Fruit fly (Drosophila melanogaster) whole organism, embryonic: ENCODE measurements around the gene CG17786.
A peak's percentile ranks its signal among the peaks of the same experiment; 100 is the strongest.

Source experiments
- CG10959 ChIP-seq: fragments of 200-800 bp; sonication (Bioruptor generic); IDR thresholded peaks from 2 replicates; pipeline ENCODE4 v1.3.6; 2022; ENCODE audit warnings: missing biosample characterization, missing genetic modification characterization
- CG11456 ChIP-seq: fragments of 200-800 bp; sonication (Bioruptor generic); IDR thresholded peaks from 3 replicates; pipeline ENCODE4 v1.3.6; 2022; ENCODE audit warnings: missing biosample characterization, missing genetic modification characterization
- CG12236 ChIP-seq: fragments of 200-800 bp; sonication (Bioruptor generic); optimal IDR thresholded peaks from 2 replicates; lab custom pipeline; 2016; ENCODE audit warnings: missing biosample characterization, missing genetic modification characterization
- CG12391 ChIP-seq: fragments of 200-800 bp; sonication (Bioruptor generic); optimal IDR thresholded peaks from 3 replicates; lab custom pipeline; 2018; ENCODE audit warnings: missing biosample characterization, mild to moderate bottlenecking, missing genetic modification characterization, moderate library complexity
- CG12744 ChIP-seq: fragments of 200-800 bp; sonication (Bioruptor generic); optimal IDR thresholded peaks from 2 replicates; lab custom pipeline; 2016; ENCODE audit warnings: missing biosample characterization, missing genetic modification characterization
- CG13624 ChIP-seq: fragments of 200-800 bp; sonication (Bioruptor generic); optimal IDR thresholded peaks from 2 replicates; lab custom pipeline; 2016; ENCODE audit warnings: missing biosample characterization, missing genetic modification characterization
- CG14860 ChIP-seq: fragments of 200-800 bp; sonication (Bioruptor generic); IDR thresholded peaks from 3 replicates; pipeline ENCODE4 v1.3.6; 2022; ENCODE audit warnings: missing biosample characterization, missing genetic modification characterization; ENCODE audit not compliant: partially characterized antibody
- CG15479 ChIP-seq: fragments of 200-800 bp; sonication (Bioruptor generic); optimal IDR thresholded peaks from 3 replicates; lab custom pipeline; 2019; ENCODE audit warnings: missing biosample characterization, mild to moderate bottlenecking, missing genetic modification characterization, moderate library complexity
- CG15514 ChIP-seq: fragments of 200-800 bp; sonication (Bioruptor generic); optimal IDR thresholded peaks from 3 replicates; lab custom pipeline; 2017; ENCODE audit warnings: missing biosample characterization, missing genetic modification characterization, mild to moderate bottlenecking, moderate library complexity, missing genetic modification reagents
- CG18764 ChIP-seq: fragments of 200-800 bp; sonication (Bioruptor generic); optimal IDR thresholded peaks from 3 replicates; lab custom pipeline; 2016; ENCODE audit warnings: missing biosample characterization, missing genetic modification characterization
- CG34422 ChIP-seq: fragments of 200-800 bp; sonication (Bioruptor generic); IDR thresholded peaks from 3 replicates; pipeline ENCODE4 v1.3.6; 2022; ENCODE audit warnings: missing biosample characterization, missing genetic modification characterization
- CG3847 ChIP-seq: fragments of 200-800 bp; sonication (Bioruptor generic); IDR thresholded peaks from 2 replicates; pipeline ENCODE4 v1.3.6; 2022; ENCODE audit warnings: missing biosample characterization, missing genetic modification characterization
- CG4282 ChIP-seq: fragments of 200-800 bp; sonication (Bioruptor generic); optimal IDR thresholded peaks from 2 replicates; lab custom pipeline; 2016; ENCODE audit warnings: missing biosample characterization, missing genetic modification characterization
- CG4360 ChIP-seq: fragments of 200-800 bp; sonication (Bioruptor generic); IDR thresholded peaks from 2 replicates; pipeline ENCODE4 v1.3.6; 2022; ENCODE audit warnings: missing biosample characterization, missing genetic modification characterization
- CG4707 ChIP-seq: fragments of 200-800 bp; sonication (Bioruptor generic); optimal IDR thresholded peaks from 2 replicates; lab custom pipeline; 2018; ENCODE audit warnings: missing biosample characterization, mild to moderate bottlenecking, missing genetic modification characterization, moderate library complexity
- CG8281 ChIP-seq: fragments of 200-800 bp; sonication (Bioruptor generic); optimal IDR thresholded peaks from 2 replicates; lab custom pipeline; 2018; ENCODE audit warnings: missing biosample characterization, mild to moderate bottlenecking, missing genetic modification characterization, moderate library complexity
- CG9609 ChIP-seq: fragments of 200-800 bp; sonication (Bioruptor generic); optimal IDR thresholded peaks from 3 replicates; lab custom pipeline; 2016; ENCODE audit warnings: missing biosample characterization, missing genetic modification characterization
- CrebB ChIP-seq: fragments of 200-800 bp; sonication (Bioruptor generic); optimal IDR thresholded peaks from 3 replicates; lab custom pipeline; 2018; ENCODE audit warnings: missing biosample characterization, mild to moderate bottlenecking, missing genetic modification characterization
- Deaf1 ChIP-seq: fragments of 200-800 bp; optimal IDR thresholded peaks from 3 replicates; lab custom pipeline; 2019; ENCODE audit warnings: missing biosample characterization, mild to moderate bottlenecking, missing genetic modification characterization, moderate library complexity
- Dfd ChIP-seq, 2 experiments: fragments of >200 bp; optimal IDR thresholded peaks; 2 replicates each; lab custom pipeline; 2017; ENCODE audit warnings: missing biosample characterization in 2 of 2, missing genetic modification characterization in 2 of 2
- Dll ChIP-seq: fragments of 200-800 bp; sonication (Bioruptor generic); IDR thresholded peaks from 4 replicates; pipeline ENCODE4 v1.3.6; 2022; ENCODE audit warnings: missing biosample characterization, missing genetic modification characterization; ENCODE audit not compliant: partially characterized antibody
- Dref ChIP-seq: fragments of 200-800 bp; sonication (Bioruptor generic); IDR thresholded peaks from 2 replicates; pipeline ENCODE4 v1.3.6; 2022; ENCODE audit warnings: missing biosample characterization, missing genetic modification characterization
- HLH3B ChIP-seq: fragments of 200-800 bp; sonication (Bioruptor generic); IDR thresholded peaks from 2 replicates; pipeline ENCODE4 v1.3.6; 2022; ENCODE audit warnings: missing biosample characterization, missing genetic modification characterization
- HLHmδ ChIP-seq: fragments of 200-800 bp; sonication (Bioruptor generic); optimal IDR thresholded peaks from 2 replicates; lab custom pipeline; 2018; ENCODE audit warnings: missing biosample characterization, mild to moderate bottlenecking, missing genetic modification characterization, moderate library complexity
- Med ChIP-seq: fragments of 200-800 bp; sonication (Bioruptor generic); peaks from one replicate; lab custom pipeline; 2016; ENCODE audit warnings: missing biosample characterization, missing genetic modification characterization, mild to moderate bottlenecking, inconsistent platforms, moderate library complexity
- Pdp1 ChIP-seq, 2 experiments: fragments of 200-800 bp; sonication (Bioruptor generic); optimal IDR thresholded peaks; 3 replicates each; lab custom pipeline; 2016; ENCODE audit warnings: missing biosample characterization in 2 of 2, missing genetic modification characterization in 2 of 2, mild to moderate bottlenecking in 1 of 2, moderate library complexity in 1 of 2
- cg ChIP-seq: fragments of 200-800 bp; sonication (Bioruptor generic); optimal IDR thresholded peaks from 3 replicates; lab custom pipeline; 2019; ENCODE audit warnings: missing biosample characterization, mild to moderate bottlenecking, missing genetic modification characterization, moderate library complexity
- chinmo ChIP-seq: fragments of 200-800 bp; sonication (Bioruptor generic); IDR thresholded peaks from 4 replicates; pipeline ENCODE4 v1.3.6; 2022; ENCODE audit warnings: missing biosample characterization, missing genetic modification characterization; ENCODE audit not compliant: partially characterized antibody
- chm ChIP-seq: fragments of 200-800 bp; sonication (Bioruptor generic); IDR thresholded peaks from 2 replicates; pipeline ENCODE4 v1.3.6; 2022; ENCODE audit warnings: missing biosample characterization, missing genetic modification characterization
- ci ChIP-seq: fragments of 200-800 bp; sonication (Bioruptor generic); IDR thresholded peaks from 3 replicates; pipeline ENCODE4 v1.3.6; 2022; ENCODE audit warnings: missing biosample characterization, missing genetic modification characterization
- crp ChIP-seq, 2 experiments: fragments of 200-800 bp; sonication (Bioruptor generic); optimal IDR thresholded peaks; 2 replicates in 1 of 2; 3 replicates in 1 of 2; lab custom pipeline; 2017; ENCODE audit warnings: missing biosample characterization in 2 of 2, missing genetic modification characterization in 2 of 2, mild to moderate bottlenecking in 1 of 2, moderate library complexity in 1 of 2
- dm ChIP-seq: fragments of 200-800 bp; sonication (Bioruptor generic); optimal IDR thresholded peaks from 3 replicates; lab custom pipeline; 2016; ENCODE audit warnings: missing biosample characterization, missing genetic modification characterization
- fru ChIP-seq: fragments of >200 bp; optimal IDR thresholded peaks from 2 replicates; lab custom pipeline; 2017
- jigr1 ChIP-seq: fragments of 200-800 bp; sonication (Bioruptor generic); IDR thresholded peaks from 3 replicates; pipeline ENCODE4 v1.3.6; 2022; ENCODE audit warnings: missing biosample characterization, missing genetic modification characterization
- nerfin-1 ChIP-seq: fragments of 200-800 bp; sonication (Bioruptor generic); optimal IDR thresholded peaks from 3 replicates; lab custom pipeline; 2019; ENCODE audit warnings: missing biosample characterization, mild to moderate bottlenecking, missing genetic modification characterization, moderate library complexity
- otp ChIP-seq: fragments of 200-800 bp; sonication (Bioruptor generic); IDR thresholded peaks from 3 replicates; pipeline ENCODE4, ENCODE4 v1.3.6; 2022; ENCODE audit warnings: missing biosample characterization, missing genetic modification characterization
- pfk ChIP-seq: fragments of 200-800 bp; sonication (Bioruptor generic); optimal IDR thresholded peaks from 2 replicates; lab custom pipeline; 2018; ENCODE audit warnings: missing biosample characterization, mild to moderate bottlenecking, missing genetic modification characterization, moderate library complexity
- prd ChIP-seq, 3 experiments: fragments of >200 bp in 2 of 3; fragments of 200-800 bp in 1 of 3; sonication (Bioruptor generic) in 1 of 3; optimal IDR thresholded peaks in 2 of 3; IDR thresholded peaks in 1 of 3; 2 replicates in 2 of 3; 3 replicates in 1 of 3; pipeline versions ENCODE4 v1.3.6 to Lab custom; 2017 to 2022; ENCODE audit warnings: missing biosample characterization in 1 of 3, missing genetic modification characterization in 1 of 3
- psq ChIP-seq: fragments of 200-800 bp; sonication (Bioruptor generic); optimal IDR thresholded peaks from 2 replicates; lab custom pipeline; 2017; ENCODE audit warnings: missing biosample characterization, missing genetic modification characterization
- pzg ChIP-seq: fragments of 200-800 bp; sonication (Bioruptor generic); optimal IDR thresholded peaks from 3 replicates; lab custom pipeline; 2018; ENCODE audit warnings: missing biosample characterization, mild to moderate bottlenecking, missing genetic modification characterization, moderate library complexity
- rib ChIP-seq: fragments of 200-800 bp; sonication (Bioruptor generic); IDR thresholded peaks from 2 replicates; pipeline ENCODE4 v1.3.6; 2022; ENCODE audit warnings: missing biosample characterization, missing genetic modification characterization
- sd ChIP-seq: fragments of 200-800 bp; sonication (Bioruptor generic); optimal IDR thresholded peaks from 3 replicates; lab custom pipeline; 2018; ENCODE audit warnings: missing biosample characterization, mild to moderate bottlenecking, missing genetic modification characterization, moderate library complexity
- stc ChIP-seq: fragments of 200-800 bp; sonication (Bioruptor generic); IDR thresholded peaks from 2 replicates; pipeline ENCODE4 v1.3.6; 2022; ENCODE audit warnings: missing biosample characterization, missing genetic modification characterization
- tna ChIP-seq: fragments of 200-800 bp; sonication (Bioruptor generic); IDR thresholded peaks from 2 replicates; pipeline ENCODE4 v1.3.6; 2022; ENCODE audit warnings: missing biosample characterization, missing genetic modification characterization; ENCODE audit not compliant: partially characterized antibody
- twi ChIP-seq: fragments of 200-800 bp; optimal IDR thresholded peaks from 2 replicates; lab custom pipeline; 2019; ENCODE audit warnings: missing biosample characterization, mild to moderate bottlenecking, missing genetic modification characterization, moderate library complexity
- vnd ChIP-seq: fragments of 200-800 bp; sonication (Bioruptor generic); IDR thresholded peaks from 3 replicates; pipeline ENCODE4 v1.3.6; 2022; ENCODE audit warnings: missing biosample characterization, missing genetic modification characterization; ENCODE audit not compliant: partially characterized antibody
- vvl ChIP-seq: fragments of 200-800 bp; sonication (Bioruptor generic); IDR thresholded peaks from 2 replicates; pipeline ENCODE4 v1.3.6; 2022; ENCODE audit warnings: missing biosample characterization, missing genetic modification characterization
- zen2 ChIP-seq: fragments of 200-800 bp; sonication (Bioruptor generic); IDR thresholded peaks from 3 replicates; pipeline ENCODE4 v1.3.6; 2022; ENCODE audit warnings: missing biosample characterization, missing genetic modification characterization; ENCODE audit not compliant: partially characterized antibody

The CG17786 gene

DNA sequence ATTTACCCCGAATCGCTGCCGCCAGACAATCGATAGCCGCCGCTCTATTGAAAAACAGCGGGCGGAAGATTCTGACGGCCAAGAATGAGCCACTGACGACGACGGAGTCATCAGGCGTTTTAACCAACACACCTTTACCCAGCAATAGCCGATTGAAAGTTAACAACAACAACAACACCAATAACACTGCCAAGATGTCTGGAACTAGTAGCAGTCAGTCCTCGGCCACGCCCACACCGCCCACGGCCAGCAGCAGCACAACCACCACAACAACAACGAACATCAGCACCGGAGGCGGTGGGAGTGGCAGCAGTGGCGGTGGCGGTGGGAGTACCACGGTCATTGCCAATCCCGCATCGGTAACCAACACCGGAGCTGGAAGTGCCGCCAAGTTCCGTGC is 13.4 kb upstream of the CG17786 start:
- TF ChIP-seq CG12744 (no peak), tna (no peak), otp (GFP tag; lab: Robert Waterston, UW) (no peak), prd (optimal IDR thresholded peaks at IDR 0.05; lab: Kevin White, UChicago) (no peak), prd (GFP tag; IDR thresholded peaks at IDR 0.05; lab: Robert Waterston, UW) (0 out of 3 replicates have a peak, but pooled peaks have one; percentile 3), twi (tag; lab: Kevin White, UChicago) (no peak), Dfd (GFP tag; optimal IDR thresholded peaks at IDR 0.05; lab: Kevin White, UChicago) (peak in 1 of 2 experiments; percentile 57), dm (GFP tag; lab: Kevin White, UChicago) (no peak), CG4360 (GFP tag; lab: Robert Waterston, UW) (peak; percentile 49), CG10959 (GFP tag; lab: Robert Waterston, UW) (no peak), CG8281 (tag; lab: Kevin White, UChicago) (no peak)

dm6 chr3R:24231206-24231502 is 12.6 kb upstream of the CG17786 start:
- TF ChIP-seq CG4707, result no peak
- TF ChIP-seq HLH3B (GFP tag; lab: Robert Waterston, UW), result 0 out of 2 replicates have a peak, but pooled peaks have one; percentile 17
- peak in 1 of 2 experiments; percentile 5 for TF ChIP-seq Pdp1 (GFP tag; optimal IDR thresholded peaks at IDR 0.05; lab: Kevin White, UChicago)
- TF ChIP-seq CG12391 (tag; lab: Kevin White, UChicago), result no peak
- 0 out of 2 replicates have a peak, but pooled peaks have one; percentile 20 for TF ChIP-seq vvl (GFP tag; lab: Robert Waterston, UW)
- TF ChIP-seq rib (GFP tag; lab: Robert Waterston, UW), result 0 out of 2 replicates have a peak, but pooled peaks have one; percentile 16
- TF ChIP-seq Deaf1 (tag; lab: Kevin White, UChicago), result peak; percentile 12
- TF ChIP-seq CG4282 (GFP tag; lab: Kevin White, UChicago), result peak; percentile 6
- TF ChIP-seq CG18764, result no peak
- TF ChIP-seq chm (GFP tag; lab: Robert Waterston, UW), result peak; percentile 41; the same call in 1 of the 2 replicates
- peak; percentile 21 for TF ChIP-seq CG13624
- TF ChIP-seq CG14860 (GFP tag; lab: Robert Waterston, UW), result no peak
- peak; percentile 59 for TF ChIP-seq Med (GFP tag; lab: Kevin White, UChicago)
- TF ChIP-seq CrebB (tag; lab: Kevin White, UChicago), result peak; percentile 25
- peak; percentile 92 for TF ChIP-seq nerfin-1
- TF ChIP-seq cg, result peak; percentile 93
- peak; percentile 32; the same call in 1 of the 3 replicates for TF ChIP-seq vnd (GFP tag; lab: Robert Waterston, UW)
- TF ChIP-seq fru (lab: Kevin White, UChicago), result no peak
- no peak for TF ChIP-seq CG12236
- no peak for TF ChIP-seq jigr1 (GFP tag; lab: Robert Waterston, UW)
- peak; percentile 58 for TF ChIP-seq HLHmδ (GFP tag; lab: Kevin White, UChicago)
- 0 out of 2 replicates have a peak, but pooled peaks have one; percentile 29 for TF ChIP-seq Dref (GFP tag; lab: Robert Waterston, UW)
- TF ChIP-seq CG15514, result peak; percentile 30
- 0 out of 2 replicates have a peak, but pooled peaks have one; percentile 38 for TF ChIP-seq stc (GFP tag; lab: Robert Waterston, UW)
- peak; percentile 99 for TF ChIP-seq sd
- peak; percentile 25 for TF ChIP-seq pzg
- peak; percentile 67; the same call in 2 of the 4 replicates for TF ChIP-seq chinmo (GFP tag; lab: Robert Waterston, UW)
- peak; percentile 51; the same call in 1 of the 3 replicates for TF ChIP-seq CG34422 (GFP tag; lab: Robert Waterston, UW)
- TF ChIP-seq psq, result peak; percentile 94
- TF ChIP-seq crp (GFP tag; optimal IDR thresholded peaks at IDR 0.05; lab: Kevin White, UChicago), result peak in 1 of 2 experiments; percentile 6
- TF ChIP-seq Dll (GFP tag; lab: Robert Waterston, UW), result no peak
- peak; percentile 10 for TF ChIP-seq CG15479 (GFP tag; lab: Kevin White, UChicago)
- TF ChIP-seq CG3847 (GFP tag; lab: Robert Waterston, UW), result 0 out of 2 replicates have a peak, but pooled peaks have one; percentile 36
- TF ChIP-seq ci, result 0 out of 3 replicates have a peak, but pooled peaks have one; percentile 8
- 0 out of 3 replicates have a peak, but pooled peaks have one; percentile 9 for TF ChIP-seq zen2 (GFP tag; lab: Robert Waterston, UW)
- TF ChIP-seq pfk, result peak; percentile 36
- no peak for TF ChIP-seq CG9609 (GFP tag; lab: Kevin White, UChicago)
- TF ChIP-seq CG11456 (GFP tag; lab: Robert Waterston, UW), result no peak
